Worm (Caenorhabditis elegans): Measurements from ENCODE around the gene oac-3.

The oac-3 gene

ce11 chrV:13908120-13908915, 9.0 kb downstream of the oac-3 start (continued):
- TF ChIP-seq lin-35 (GFP tag; optimal IDR thresholded peaks at IDR 0.05) (peak in 1 of 3 experiments; percentile 39), hlh-26 (GFP tag; conservative IDR thresholded peaks at IDR 0.05) (no peak), madf-3 (GFP tag; IDR thresholded peaks at IDR 0.05) (0 out of 2 replicates have a peak, but pooled peaks have one; percentile 27), Y53G8AR.9 (GFP tag; conservative IDR thresholded peaks at IDR 0.05) (no peak), ceh-58 (GFP tag; IDR thresholded peaks at IDR 0.05) (no peak), snpc-3.4 (tag; optimal IDR thresholded peaks at IDR 0.05) (no peak), mel-28 (tag; optimal IDR thresholded peaks at IDR 0.05; ENCODE audit: borderline replicate concordance) (no peak), ceh-100 (GFP tag; IDR thresholded peaks at IDR 0.05) (no peak), hlh-12 (tag; optimal IDR thresholded peaks at IDR 0.05) (no peak), ets-4 (GFP tag; optimal IDR thresholded peaks at IDR 0.05) (no peak), sea-2 (GFP tag; IDR thresholded peaks at IDR 0.05) (no peak), F23B12.7 (tag; optimal IDR thresholded peaks at IDR 0.05; ENCODE audit: insufficient read depth) (no peak), Y56A3A.18 (GFP tag; IDR thresholded peaks at IDR 0.05) (peak; percentile 7; the same call in 1 of the 2 replicates), sdz-38 (tag; optimal IDR thresholded peaks at IDR 0.05) (no peak), C06A6.2 (GFP tag; conservative IDR thresholded peaks at IDR 0.05) (no peak), ama-1 (optimal IDR thresholded peaks at IDR 0.05) (peak; percentile 53), ama-1 (GFP tag; optimal IDR thresholded peaks at IDR 0.05) (no peak), atf-7 (tag; optimal IDR thresholded peaks at IDR 0.05) (no peak), rpc-1 (optimal IDR thresholded peaks at IDR 0.05) (no peak), rpc-1 (tag; optimal IDR thresholded peaks at IDR 0.05) (no peak), C17E4.6 (GFP tag; IDR thresholded peaks at IDR 0.05) (no peak), ceh-79 (tag; optimal IDR thresholded peaks at IDR 0.05) (no peak), ztf-28 (GFP tag; IDR thresholded peaks at IDR 0.05) (peak; percentile 33; the same call in 1 of the 2 replicates), Y95B8A.8 (GFP tag; IDR thresholded peaks at IDR 0.05) (peak; percentile 71; the same call in 1 of the 2 replicates), snpc-1.1 (tag; optimal IDR thresholded peaks at IDR 0.05; ENCODE audit: insufficient read depth) (no peak), pha-4 (tag; optimal IDR thresholded peaks at IDR 0.05) (no peak), ztf-3 (GFP tag; optimal IDR thresholded peaks at IDR 0.05) (peak; percentile 41), snpc-4 (GFP tag; optimal IDR thresholded peaks at IDR 0.05) (no peak), snpc-4 (tag; optimal IDR thresholded peaks at IDR 0.05) (no peak), B0261.1 (tag; optimal IDR thresholded peaks at IDR 0.05) (no peak), ZK185.1 (tag; optimal IDR thresholded peaks at IDR 0.05; ENCODE audit: poor library complexity, severe bottlenecking) (no peak), nhr-90 (tag; optimal IDR thresholded peaks at IDR 0.05) (no peak), madf-10 (tag; optimal IDR thresholded peaks at IDR 0.05) (no peak), Y53F4B.3 (GFP tag; IDR thresholded peaks at IDR 0.05) (no peak), lin-40 (tag; optimal IDR thresholded peaks at IDR 0.05) (no peak), pbrm-1 (GFP tag; IDR thresholded peaks at IDR 0.05) (no peak; the same call in 1 of the 2 replicates), rcor-1 (GFP tag; IDR thresholded peaks at IDR 0.05) (no peak), ceh-91 (GFP tag; IDR thresholded peaks at IDR 0.05) (no peak), akir-1 (GFP tag; optimal IDR thresholded peaks at IDR 0.05) (no peak), egl-18 (GFP tag; IDR thresholded peaks at IDR 0.05) (no peak), nhr-179 (tag; optimal IDR thresholded peaks at IDR 0.05) (no peak), cebp-1 (GFP tag; IDR thresholded peaks at IDR 0.05) (no peak), cebp-1 (tag; optimal IDR thresholded peaks at IDR 0.05) (peak; percentile 29), B0035.1 (tag; optimal IDR thresholded peaks at IDR 0.05) (no peak), efl-1 (GFP tag; optimal IDR thresholded peaks at IDR 0.05) (no peak), attf-3 (GFP tag; conservative IDR thresholded peaks at IDR 0.05) (0 out of 2 replicates have a peak, but pooled peaks have one; percentile 8), xnd-1 (tag; optimal IDR thresholded peaks at IDR 0.05) (no peak), bed-2 (GFP tag; IDR thresholded peaks at IDR 0.05) (no peak)

Measured in whole organism, young adult.